Worm (Caenorhabditis elegans) whole organism, mixed stage, embryonic: ENCODE measurements around the gene R186.8.

ENCODE experiments used
- M03D4.4 ChIP-seq: sonication (generic microtip); optimal IDR thresholded peaks from 2 replicates; lab custom pipeline; 2017; ENCODE audit warnings: mild to moderate bottlenecking, missing genetic modification characterization, missing compliant biosample characterization
- bed-3 ChIP-seq: fragments of 200-800 bp; sonication (Bioruptor generic); optimal IDR thresholded peaks from 3 replicates; lab custom pipeline; 2018; ENCODE audit warnings: mild to moderate bottlenecking, missing genetic modification characterization, moderate library complexity, missing compliant biosample characterization
- blmp-1 ChIP-seq: fragments of 150-350 bp; optimal IDR thresholded peaks from 2 replicates; lab custom pipeline; 2014; ENCODE audit warnings: missing biosample characterization, missing genetic modification characterization
- ceh-39 ChIP-seq: fragments of 150-350 bp; optimal IDR thresholded peaks from 2 replicates; lab custom pipeline; 2014; ENCODE audit warnings: missing biosample characterization, missing genetic modification characterization
- ceh-43 ChIP-seq: fragments of 200-800 bp; sonication (Bioruptor generic); optimal IDR thresholded peaks from 2 replicates; lab custom pipeline; 2018; ENCODE audit warnings: mild to moderate bottlenecking, missing genetic modification characterization, moderate library complexity, missing compliant biosample characterization
- ceh-83 ChIP-seq: fragments of 200-800 bp; sonication (Bioruptor generic); optimal IDR thresholded peaks from 2 replicates; lab custom pipeline; 2018; ENCODE audit warnings: mild to moderate bottlenecking, missing genetic modification characterization, missing compliant biosample characterization
- ces-1 ChIP-seq: fragments of 150-350 bp; optimal IDR thresholded peaks from 2 replicates; lab custom pipeline; 2014; ENCODE audit warnings: missing biosample characterization, missing genetic modification reagents, missing genetic modification characterization
- cnd-1 ChIP-seq: fragments of 200-800 bp; sonication (Bioruptor generic); optimal IDR thresholded peaks from 2 replicates; lab custom pipeline; 2018; ENCODE audit warnings: mild to moderate bottlenecking, missing genetic modification characterization, missing compliant biosample characterization
- drap-1 ChIP-seq: fragments of 200-800 bp; sonication (Bioruptor generic); optimal IDR thresholded peaks from 3 replicates; lab custom pipeline; 2018; ENCODE audit warnings: mild to moderate bottlenecking, missing genetic modification characterization, missing compliant biosample characterization
- elt-1 ChIP-seq: sonication (generic microtip); optimal IDR thresholded peaks from 2 replicates; lab custom pipeline; 2017; ENCODE audit warnings: missing genetic modification characterization, mild to moderate bottlenecking, missing compliant biosample characterization, antibody characterized with exemption, moderate library complexity, borderline replicate concordance; ENCODE audit not compliant: insufficient read depth
- elt-3 ChIP-seq: fragments of 150-350 bp; optimal IDR thresholded peaks from 2 replicates; lab custom pipeline; 2014; ENCODE audit warnings: missing biosample characterization, missing genetic modification characterization
- flh-1 ChIP-seq: fragments of 200-800 bp; sonication (Bioruptor generic); optimal IDR thresholded peaks from 2 replicates; lab custom pipeline; 2018; ENCODE audit warnings: mild to moderate bottlenecking, missing genetic modification characterization, moderate library complexity, missing compliant biosample characterization
- ham-2 ChIP-seq: fragments of 200-800 bp; sonication (Bioruptor generic); optimal IDR thresholded peaks from 2 replicates; lab custom pipeline; 2018; ENCODE audit warnings: mild to moderate bottlenecking, missing genetic modification characterization, missing compliant biosample characterization
- hlh-1 ChIP-seq: fragments of 150-350 bp; optimal IDR thresholded peaks from 2 replicates; lab custom pipeline; 2014; ENCODE audit warnings: missing biosample characterization, missing genetic modification reagents, missing genetic modification characterization
- lin-13 ChIP-seq: fragments of 150-350 bp; optimal IDR thresholded peaks from 2 replicates; lab custom pipeline; 2014; ENCODE audit warnings: missing biosample characterization, missing genetic modification characterization
- lsy-2 ChIP-seq: fragments of 150-350 bp; optimal IDR thresholded peaks from 2 replicates; lab custom pipeline; 2014; ENCODE audit warnings: missing biosample characterization, missing genetic modification characterization
- mep-1 ChIP-seq: fragments of 150-350 bp; optimal IDR thresholded peaks from 2 replicates; lab custom pipeline; 2017; ENCODE audit warnings: missing biosample characterization, missing genetic modification reagents, missing genetic modification characterization, inconsistent platforms
- mls-2 ChIP-seq: sonication (generic microtip); optimal IDR thresholded peaks from 2 replicates; lab custom pipeline; 2016; ENCODE audit warnings: mild to moderate bottlenecking, missing genetic modification characterization, moderate library complexity, missing compliant biosample characterization
- nhr-12 ChIP-seq: fragments of 150-350 bp; optimal IDR thresholded peaks from 2 replicates; lab custom pipeline; 2014; ENCODE audit warnings: missing biosample characterization, missing genetic modification characterization
- nhr-2 ChIP-seq: fragments of 150-350 bp; optimal IDR thresholded peaks from 2 replicates; lab custom pipeline; 2014; ENCODE audit warnings: missing biosample characterization, missing genetic modification characterization
- nhr-28 ChIP-seq: fragments of 150-350 bp; optimal IDR thresholded peaks from 2 replicates; lab custom pipeline; 2014; ENCODE audit warnings: missing biosample characterization, missing genetic modification characterization
- nhr-76 ChIP-seq: sonication (generic microtip); optimal IDR thresholded peaks from 2 replicates; lab custom pipeline; 2017; ENCODE audit warnings: missing biosample characterization, missing genetic modification characterization
- pha-4 ChIP-seq: fragments of 150-350 bp; optimal IDR thresholded peaks from 2 replicates; lab custom pipeline; 2018; ENCODE audit warnings: missing biosample characterization, missing genetic modification reagents, missing genetic modification characterization
- sem-2 ChIP-seq: fragments of 200-800 bp; sonication (Bioruptor generic); optimal IDR thresholded peaks from 2 replicates; lab custom pipeline; 2018; ENCODE audit warnings: mild to moderate bottlenecking, missing genetic modification characterization, missing compliant biosample characterization
- snpc-4 ChIP-seq: fragments of 150-350 bp; optimal IDR thresholded peaks from 2 replicates; lab custom pipeline; 2014; ENCODE audit warnings: missing biosample characterization, missing genetic modification characterization
- sptf-1 ChIP-seq: sonication (generic microtip); optimal IDR thresholded peaks from 2 replicates; lab custom pipeline; 2017; ENCODE audit warnings: mild to moderate bottlenecking, missing genetic modification characterization, moderate library complexity, missing compliant biosample characterization
- tbx-8 ChIP-seq: fragments of 200-800 bp; sonication (Bioruptor generic); optimal IDR thresholded peaks from 2 replicates; lab custom pipeline; 2018; ENCODE audit warnings: mild to moderate bottlenecking, missing genetic modification characterization, moderate library complexity, missing compliant biosample characterization
- unc-120 ChIP-seq: sonication (generic microtip); optimal IDR thresholded peaks from 2 replicates; lab custom pipeline; 2017; ENCODE audit warnings: missing genetic modification characterization, missing compliant biosample characterization; ENCODE audit not compliant: poor library complexity, severe bottlenecking
- unc-39 ChIP-seq: fragments of 150-350 bp; optimal IDR thresholded peaks from 2 replicates; lab custom pipeline; 2014; ENCODE audit warnings: missing biosample characterization, missing genetic modification characterization
- unc-62 ChIP-seq: fragments of 150-350 bp; optimal IDR thresholded peaks from 2 replicates; lab custom pipeline; 2014; ENCODE audit warnings: missing biosample characterization, missing genetic modification reagents, missing genetic modification characterization
- zip-8 ChIP-seq: fragments of 150-350 bp; optimal IDR thresholded peaks from 2 replicates; lab custom pipeline; 2014; ENCODE audit warnings: missing biosample characterization, missing genetic modification characterization
- ztf-11 ChIP-seq: fragments of 150-350 bp; optimal IDR thresholded peaks from 2 replicates; lab custom pipeline; 2014; ENCODE audit warnings: missing biosample characterization, missing genetic modification characterization

The R186.8 gene

DNA sequence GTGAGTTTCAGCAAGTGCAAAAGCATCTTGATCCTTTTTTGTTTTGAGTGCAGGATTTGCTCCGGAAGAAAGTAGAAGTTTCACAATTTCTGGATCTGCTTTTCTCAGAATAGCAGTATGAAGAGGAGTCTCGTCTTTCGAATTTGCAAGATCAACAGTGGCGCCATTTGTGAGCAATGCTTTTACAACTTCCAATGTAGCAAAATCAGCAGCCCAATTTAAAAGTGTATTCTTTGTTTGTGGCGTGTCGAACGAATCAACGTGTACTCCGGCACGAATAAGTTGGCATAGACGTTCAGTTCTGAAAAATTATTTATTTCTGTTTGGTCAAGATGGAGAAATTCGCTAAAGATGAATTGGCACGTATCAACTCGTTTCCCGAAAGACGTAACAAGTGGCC, 18.2 kb downstream of the R186.8 start, which contains the start of gene T16G1.13:
TSS of gene T16G1.13 (plus strand) at position 301 of the 400 bp plus-strand sequence.
- TF ChIP-seq elt-1 (no peak), unc-62 (GFP tag; lab: Kevin White, UChicago) (no peak), sptf-1 (no peak)

DNA sequence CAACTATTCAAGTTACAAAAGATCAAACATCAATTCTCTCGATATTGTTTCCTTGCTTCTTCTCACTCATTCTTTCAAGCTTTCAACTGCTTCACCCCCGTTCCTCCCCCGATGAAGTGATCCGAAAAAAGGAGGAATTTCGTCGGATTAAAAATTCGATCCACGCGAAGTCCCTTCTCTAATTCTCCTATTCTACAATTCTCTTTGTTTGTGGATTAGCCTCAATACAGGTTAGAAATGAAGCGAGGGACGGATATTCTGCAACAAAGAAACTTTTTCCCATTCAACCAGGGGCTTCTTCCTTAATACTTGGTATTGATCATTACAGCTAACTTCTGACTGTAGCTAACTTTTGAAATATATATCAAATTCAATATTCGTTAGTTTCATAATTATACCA, 23.0 kb downstream of the R186.8 start, which contains the start of gene grl-2:
TSS of gene grl-2 (plus strand) at position 301 of the 400 bp plus-strand sequence.
- TF ChIP-seq ceh-83 (GFP tag; lab: Kevin White, UChicago), result no peak

DNA sequence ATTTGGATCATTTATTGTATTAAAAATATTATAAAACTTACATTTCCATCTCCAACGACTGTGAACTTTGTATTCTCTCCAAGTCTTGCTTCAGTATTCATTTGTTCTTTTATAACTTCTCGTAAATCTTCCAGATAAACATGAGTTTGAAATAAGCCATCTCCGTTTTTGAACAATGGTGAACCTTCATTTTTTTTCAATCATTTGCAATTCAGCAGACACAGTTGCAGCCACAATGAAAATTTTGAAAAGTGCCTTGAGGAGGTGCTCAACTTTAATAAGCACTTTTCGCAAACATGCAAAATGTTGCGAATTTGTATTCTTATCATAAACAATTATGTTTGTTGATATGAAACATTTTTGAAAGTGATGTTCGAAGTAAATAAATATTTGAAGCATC, 23.6 kb downstream of the R186.8 start, which contains the start of gene T16G1.3:
TSS of gene T16G1.3 (minus strand) at position 101 of the 400 bp plus-strand sequence.
- TF ChIP-seq unc-62 (GFP tag; lab: Kevin White, UChicago) (no peak), bed-3 (GFP tag; lab: Kevin White, UChicago) (no peak), M03D4.4 (no peak)

DNA sequence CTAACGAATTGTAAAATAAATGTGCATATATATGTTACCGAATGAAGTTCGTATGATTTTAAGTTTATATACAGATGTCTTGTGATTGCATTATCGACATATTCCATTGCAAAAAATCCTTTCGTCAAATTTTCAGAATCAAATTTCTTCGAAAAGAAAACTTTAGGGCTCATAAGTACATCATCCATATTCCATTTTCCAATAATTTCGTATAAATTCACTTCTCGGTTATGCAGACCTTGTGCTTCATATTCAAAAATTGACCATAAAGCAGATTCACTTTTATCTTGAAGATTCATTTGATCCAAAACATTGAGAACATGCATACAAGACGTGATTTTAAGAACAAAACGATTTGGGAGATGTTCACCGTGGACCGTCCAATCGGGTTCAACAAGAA, 24.4 kb downstream of the R186.8 start:
- TF ChIP-seq ztf-11, result no peak
- TF ChIP-seq pha-4 (tag; lab: Kevin White, UChicago), result no peak
- no peak for TF ChIP-seq unc-120 (tag; lab: Kevin White, UChicago)
- TF ChIP-seq nhr-28 (tag; lab: Kevin White, UChicago), result no peak
- TF ChIP-seq nhr-12 (tag; lab: Kevin White, UChicago), result no peak
- TF ChIP-seq ceh-43 (GFP tag; lab: Kevin White, UChicago), result no peak
- TF ChIP-seq unc-39 (tag; lab: Kevin White, UChicago), result no peak
- no peak for TF ChIP-seq ceh-83 (GFP tag; lab: Kevin White, UChicago)
- no peak for TF ChIP-seq drap-1 (GFP tag; lab: Kevin White, UChicago)
- no peak for TF ChIP-seq unc-62 (GFP tag; lab: Kevin White, UChicago)
- TF ChIP-seq ces-1 (GFP tag; lab: Kevin White, UChicago), result no peak
- no peak for TF ChIP-seq elt-3 (tag; lab: Kevin White, UChicago)
- TF ChIP-seq mep-1, result no peak
- TF ChIP-seq, all 35 proteins: peak for 0

DNA sequence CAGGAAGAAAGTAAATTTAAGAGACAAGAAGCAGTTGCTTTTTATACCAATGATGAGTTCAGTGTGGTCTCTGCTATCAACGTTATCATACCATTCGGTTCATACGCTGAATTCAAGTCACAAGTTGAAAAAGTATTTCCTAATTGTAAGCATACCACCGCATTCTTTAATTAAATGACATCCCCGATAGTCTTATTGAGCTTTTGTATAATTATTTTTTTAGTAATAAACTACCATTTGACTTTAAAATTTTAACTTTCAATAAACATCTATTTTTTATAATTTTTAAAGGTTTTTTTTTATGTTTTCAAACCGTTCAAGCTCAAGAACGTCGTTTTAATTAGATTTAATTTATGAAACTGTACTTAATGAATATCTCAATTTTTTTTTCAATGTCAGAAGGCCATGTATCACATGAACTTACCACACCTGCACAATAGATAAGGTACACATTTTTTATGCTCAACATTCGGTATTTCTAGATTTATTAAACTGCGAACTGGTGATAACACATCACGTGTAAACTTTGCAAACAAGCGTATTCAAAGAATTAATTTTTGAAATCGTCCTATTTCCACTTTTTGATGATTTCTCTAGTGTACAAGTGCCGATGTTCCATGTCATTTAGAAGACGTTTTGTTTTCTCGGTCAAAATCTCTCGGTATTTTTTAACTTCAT, 25.8 kb downstream of the R186.8 start, which contains the start of gene T16G1.4:
TSS of gene T16G1.4 (minus strand) at position 51 of the 678 bp plus-strand sequence.
- TF ChIP-seq M03D4.4 (no peak), sptf-1 (no peak), lsy-2 (tag; lab: Kevin White, UChicago) (no peak), nhr-28 (tag; lab: Kevin White, UChicago) (no peak), lin-13 (no peak), sem-2 (GFP tag; lab: Kevin White, UChicago) (no peak), mep-1 (no peak), blmp-1 (no peak), nhr-12 (tag; lab: Kevin White, UChicago) (no peak), ham-2 (GFP tag; lab: Kevin White, UChicago) (no peak)

DNA sequence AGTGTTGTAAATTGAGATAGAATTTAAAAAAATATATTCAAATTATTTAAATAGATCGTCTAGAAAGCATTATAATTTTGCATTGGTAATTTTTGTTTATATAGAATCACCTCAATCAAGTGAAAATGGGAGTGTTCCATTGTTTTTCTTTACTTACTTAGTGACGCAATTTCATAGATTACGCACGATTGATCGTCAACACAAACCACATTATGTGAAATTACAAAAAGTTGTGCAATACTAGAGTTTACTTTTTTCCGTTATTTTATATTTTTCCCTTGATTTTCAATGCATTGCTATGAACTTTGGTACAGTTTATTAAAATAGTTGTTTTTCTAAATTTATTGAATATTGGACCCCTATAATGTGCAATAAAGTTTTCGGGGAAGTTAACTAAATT, 28.3 kb downstream of the R186.8 start, which contains the start of gene T16G1.5:
TSS of gene T16G1.5 (minus strand) at position 119 of the 400 bp plus-strand sequence.
- TF ChIP-seq ham-2 (GFP tag; lab: Kevin White, UChicago) (no peak), lin-13 (no peak), sptf-1 (no peak), elt-3 (tag; lab: Kevin White, UChicago) (no peak), unc-62 (GFP tag; lab: Kevin White, UChicago) (no peak), zip-8 (tag; lab: Kevin White, UChicago) (peak; percentile 39)

DNA sequence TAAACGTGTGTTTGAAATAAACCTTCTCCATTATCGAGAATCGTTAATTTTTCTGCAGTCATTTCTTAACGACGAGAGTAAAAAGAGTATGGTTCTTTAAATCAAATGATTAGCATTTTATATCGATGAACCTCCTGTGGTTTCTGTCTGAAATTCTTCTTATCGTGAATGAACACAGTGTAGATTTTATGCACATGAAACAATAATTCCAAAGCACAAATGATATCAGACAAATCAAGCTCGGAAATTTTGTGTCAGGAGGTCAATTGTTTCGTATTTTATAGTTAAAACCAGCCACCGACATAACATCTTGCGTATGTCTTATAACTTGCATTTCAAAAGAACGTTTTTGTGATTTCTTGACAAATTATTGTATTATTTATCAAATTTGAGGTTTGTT, 30.7 kb downstream of the R186.8 start, which contains the start of gene T16G1.6:
TSS of gene T16G1.6 (minus strand) at position 77 of the 400 bp plus-strand sequence.
- TF ChIP-seq ceh-83 (GFP tag; lab: Kevin White, UChicago) (no peak), bed-3 (GFP tag; lab: Kevin White, UChicago) (no peak), cnd-1 (tag; lab: Kevin White, UChicago) (no peak), nhr-2 (tag; lab: Kevin White, UChicago) (no peak), hlh-1 (tag; lab: Kevin White, UChicago) (no peak), sptf-1 (no peak), ztf-11 (no peak), nhr-12 (tag; lab: Kevin White, UChicago) (no peak), ceh-39 (tag; lab: Kevin White, UChicago) (no peak), ham-2 (GFP tag; lab: Kevin White, UChicago) (no peak), tbx-8 (GFP tag; lab: Kevin White, UChicago) (no peak), nhr-76 (tag; lab: Kevin White, UChicago) (no peak), flh-1 (GFP tag; lab: Kevin White, UChicago) (no peak), pha-4 (tag; lab: Kevin White, UChicago) (no peak), mls-2 (tag; lab: Kevin White, UChicago) (no peak), blmp-1 (no peak), unc-120 (tag; lab: Kevin White, UChicago) (no peak), snpc-4 (tag; lab: Kevin White, UChicago) (no peak), nhr-28 (tag; lab: Kevin White, UChicago) (no peak), elt-1 (no peak)
- TF ChIP-seq, all 35 proteins: peak for 0
